Worm (Caenorhabditis elegans) whole organism, early embryonic: Measurements from ENCODE around the gene T05D4.5.

Source experiments
- B0310.2 ChIP-seq: sonication (generic microtip); optimal IDR thresholded peaks from 2 replicates; lab custom pipeline; 2016; ENCODE audit warnings: mild to moderate bottlenecking, missing genetic modification characterization, missing compliant biosample characterization
- F13C5.2 ChIP-seq: sonication (generic microtip); optimal IDR thresholded peaks from 2 replicates; lab custom pipeline; 2017; ENCODE audit warnings: mild to moderate bottlenecking, missing genetic modification characterization, inconsistent platforms, missing compliant biosample characterization
- aly-1 ChIP-seq: sonication (generic microtip); optimal IDR thresholded peaks from 2 replicates; lab custom pipeline; 2016; ENCODE audit warnings: missing genetic modification characterization, missing compliant biosample characterization
- ama-1 ChIP-seq: fragments of 150-350 bp; optimal IDR thresholded peaks from 2 replicates; lab custom pipeline; 2014
- ceh-13 ChIP-seq: fragments of 200-800 bp; sonication (Bioruptor generic); optimal IDR thresholded peaks from 2 replicates; lab custom pipeline; 2018; ENCODE audit warnings: mild to moderate bottlenecking, missing genetic modification characterization, missing compliant biosample characterization
- ceh-36 ChIP-seq: sonication (generic microtip); optimal IDR thresholded peaks from 2 replicates; lab custom pipeline; 2016; ENCODE audit warnings: missing genetic modification characterization, inconsistent platforms, missing compliant biosample characterization
- ets-7 ChIP-seq: sonication (generic microtip); optimal IDR thresholded peaks from 2 replicates; lab custom pipeline; 2016; ENCODE audit warnings: missing genotype, missing genetic modification characterization, missing compliant biosample characterization
- flt-1 ChIP-seq: fragments of 200-800 bp; sonication (Bioruptor generic); IDR thresholded peaks from 2 replicates; pipeline ENCODE4 v1.3.6; 2022; ENCODE audit warnings: missing genetic modification characterization, missing compliant biosample characterization
- hmbx-1 ChIP-seq: sonication (generic microtip); optimal IDR thresholded peaks from 2 replicates; lab custom pipeline; 2016; ENCODE audit warnings: mild to moderate bottlenecking, missing genetic modification characterization, missing compliant biosample characterization
- hmg-4 ChIP-seq: fragments of 200-800 bp; sonication (Bioruptor generic); optimal IDR thresholded peaks from 2 replicates; lab custom pipeline; 2018; ENCODE audit warnings: mild to moderate bottlenecking, missing genetic modification characterization, missing compliant biosample characterization
- hnd-1 ChIP-seq: sonication (generic microtip); optimal IDR thresholded peaks from 2 replicates; lab custom pipeline; 2016; ENCODE audit warnings: missing genetic modification characterization, missing compliant biosample characterization
- pes-1 ChIP-seq: fragments of 200-800 bp; sonication (Bioruptor generic); IDR thresholded peaks from 2 replicates; pipeline ENCODE4 v1.3.6; 2022; ENCODE audit warnings: missing genetic modification reagents, missing genetic modification characterization, missing compliant biosample characterization
- scrt-1 ChIP-seq: fragments of 200-800 bp; sonication (Bioruptor generic); IDR thresholded peaks from 2 replicates; pipeline ENCODE4 v1.3.6; 2022; ENCODE audit warnings: missing genetic modification characterization, missing compliant biosample characterization
- sea-1 ChIP-seq: fragments of 200-800 bp; sonication (Bioruptor generic); conservative IDR thresholded peaks from 2 replicates; pipeline ENCODE4 v1.3.6; 2022; ENCODE audit warnings: missing genetic modification characterization, missing compliant biosample characterization
- tbx-11 ChIP-seq: fragments of 200-800 bp; sonication (Bioruptor generic); IDR thresholded peaks from 2 replicates; pipeline ENCODE4 v1.3.6; 2022; ENCODE audit warnings: missing genetic modification characterization, missing compliant biosample characterization
- tbx-37 ChIP-seq: fragments of 200-800 bp; sonication (Bioruptor generic); conservative IDR thresholded peaks from 2 replicates; pipeline ENCODE4 v1.3.6; 2022; ENCODE audit warnings: missing genetic modification reagents, missing genetic modification characterization, missing compliant biosample characterization
- tra-4 ChIP-seq: sonication (generic microtip); optimal IDR thresholded peaks from 2 replicates; lab custom pipeline; 2017; ENCODE audit warnings: missing genetic modification characterization, missing compliant biosample characterization

Gene T05D4.5

ce11 chrIII:13580538-13580937 is at the start of gene T05D4.5:
Gene T05D4.5, plus strand, starts transcription at chrIII:13580838.
- TF ChIP-seq sea-1 (GFP tag; lab: Robert Waterston, UW) (no peak), aly-1 (tag; lab: Kevin White, UChicago) (no peak)

- TF ChIP-seq tbx-11 (GFP tag; lab: Robert Waterston, UW) (no peak), hnd-1 (no peak), B0310.2 (tag; lab: Kevin White, UChicago) (no peak), sea-1 (GFP tag; lab: Robert Waterston, UW) (no peak), ama-1 (lab: Kevin White, UChicago) (no peak), hmg-4 (GFP tag; lab: Kevin White, UChicago) (no peak), tra-4 (tag; lab: Kevin White, UChicago) (no peak), pes-1 (GFP tag; lab: Robert Waterston, UW) (no peak), ets-7 (tag; lab: Kevin White, UChicago) (no peak), ceh-36 (tag; lab: Kevin White, UChicago) (no peak), F13C5.2 (tag; lab: Kevin White, UChicago) (no peak), scrt-1 (no peak), hmbx-1 (tag; lab: Kevin White, UChicago) (no peak), aly-1 (tag; lab: Kevin White, UChicago) (no peak), ceh-13 (GFP tag; lab: Kevin White, UChicago) (no peak), tbx-37 (GFP tag; lab: Robert Waterston, UW) (no peak), flt-1 (no peak)
These were observed 49.8 kb upstream of the T05D4.5 start for ce11 chrIII:13530838-13531237.

- TF ChIP-seq B0310.2 (tag; lab: Kevin White, UChicago) = no peak
- TF ChIP-seq ets-7 (tag; lab: Kevin White, UChicago) = no peak
- TF ChIP-seq hmg-4 (GFP tag; lab: Kevin White, UChicago) = no peak
- no peak for TF ChIP-seq ceh-36 (tag; lab: Kevin White, UChicago)
- no peak for TF ChIP-seq hnd-1
- TF ChIP-seq aly-1 (tag; lab: Kevin White, UChicago) = no peak
These were observed 45.9 kb upstream of the T05D4.5 start for ce11 chrIII:13534704-13535103.

- TF ChIP-seq ama-1 (lab: Kevin White, UChicago) = no peak
- TF ChIP-seq hmbx-1 (tag; lab: Kevin White, UChicago) = no peak
- TF ChIP-seq hmg-4 (GFP tag; lab: Kevin White, UChicago) = no peak
- no peak for TF ChIP-seq F13C5.2 (tag; lab: Kevin White, UChicago)
- no peak for TF ChIP-seq ets-7 (tag; lab: Kevin White, UChicago)
- no peak for TF ChIP-seq ceh-36 (tag; lab: Kevin White, UChicago)
- TF ChIP-seq aly-1 (tag; lab: Kevin White, UChicago) = no peak
- TF ChIP-seq scrt-1 = no peak
- TF ChIP-seq hnd-1 = no peak
These were observed 44.8 kb upstream of the T05D4.5 start for ce11 chrIII:13535735-13536390.

- TF ChIP-seq ets-7 (tag; lab: Kevin White, UChicago) (no peak), hmg-4 (GFP tag; lab: Kevin White, UChicago) (no peak), sea-1 (GFP tag; lab: Robert Waterston, UW) (no peak), B0310.2 (tag; lab: Kevin White, UChicago) (no peak), tra-4 (tag; lab: Kevin White, UChicago) (no peak), F13C5.2 (tag; lab: Kevin White, UChicago) (no peak), pes-1 (GFP tag; lab: Robert Waterston, UW) (no peak), hmbx-1 (tag; lab: Kevin White, UChicago) (no peak), tbx-37 (GFP tag; lab: Robert Waterston, UW) (no peak), ceh-13 (GFP tag; lab: Kevin White, UChicago) (no peak), hnd-1 (no peak), ama-1 (lab: Kevin White, UChicago) (no peak), scrt-1 (no peak), tbx-11 (GFP tag; lab: Robert Waterston, UW) (no peak), ceh-36 (tag; lab: Kevin White, UChicago) (no peak), aly-1 (tag; lab: Kevin White, UChicago) (no peak), flt-1 (no peak)
These were observed 39.8 kb upstream of the T05D4.5 start for ce11 chrIII:13540791-13541190.

- TF ChIP-seq scrt-1 = no peak
- TF ChIP-seq tbx-11 (GFP tag; lab: Robert Waterston, UW) = no peak
- TF ChIP-seq pes-1 (GFP tag; lab: Robert Waterston, UW) = no peak
- TF ChIP-seq hnd-1 = no peak
- TF ChIP-seq ceh-36 (tag; lab: Kevin White, UChicago) = no peak
- no peak for TF ChIP-seq flt-1
- TF ChIP-seq ceh-13 (GFP tag; lab: Kevin White, UChicago) = no peak
- TF ChIP-seq hmg-4 (GFP tag; lab: Kevin White, UChicago) = no peak
- TF ChIP-seq ets-7 (tag; lab: Kevin White, UChicago) = no peak
- TF ChIP-seq hmbx-1 (tag; lab: Kevin White, UChicago) = no peak
- TF ChIP-seq tra-4 (tag; lab: Kevin White, UChicago) = no peak
- TF ChIP-seq ama-1 (lab: Kevin White, UChicago) = no peak
- TF ChIP-seq B0310.2 (tag; lab: Kevin White, UChicago) = no peak
These were observed 38.2 kb upstream of the T05D4.5 start for ce11 chrIII:13542458-13542857.

ce11 chrIII:13543434-13543833 is 37.2 kb upstream of the T05D4.5 start, which contains the start of gene acs-5:
Gene acs-5, minus strand, starts transcription at chrIII:13543534.
- no peak for TF ChIP-seq pes-1 (GFP tag; lab: Robert Waterston, UW)
- TF ChIP-seq aly-1 (tag; lab: Kevin White, UChicago) = no peak
- TF ChIP-seq tra-4 (tag; lab: Kevin White, UChicago) = no peak
- TF ChIP-seq tbx-11 (GFP tag; lab: Robert Waterston, UW) = no peak
- no peak for TF ChIP-seq scrt-1
- no peak for TF ChIP-seq ama-1 (lab: Kevin White, UChicago)
- TF ChIP-seq B0310.2 (tag; lab: Kevin White, UChicago) = no peak
- TF ChIP-seq hmbx-1 (tag; lab: Kevin White, UChicago) = no peak
- no peak for TF ChIP-seq F13C5.2 (tag; lab: Kevin White, UChicago)
- no peak for TF ChIP-seq tbx-37 (GFP tag; lab: Robert Waterston, UW)
- TF ChIP-seq sea-1 (GFP tag; lab: Robert Waterston, UW) = no peak
- no peak for TF ChIP-seq flt-1
